Fruit fly (Drosophila melanogaster): Measurements from ENCODE around the gene CG3552.

DNA sequence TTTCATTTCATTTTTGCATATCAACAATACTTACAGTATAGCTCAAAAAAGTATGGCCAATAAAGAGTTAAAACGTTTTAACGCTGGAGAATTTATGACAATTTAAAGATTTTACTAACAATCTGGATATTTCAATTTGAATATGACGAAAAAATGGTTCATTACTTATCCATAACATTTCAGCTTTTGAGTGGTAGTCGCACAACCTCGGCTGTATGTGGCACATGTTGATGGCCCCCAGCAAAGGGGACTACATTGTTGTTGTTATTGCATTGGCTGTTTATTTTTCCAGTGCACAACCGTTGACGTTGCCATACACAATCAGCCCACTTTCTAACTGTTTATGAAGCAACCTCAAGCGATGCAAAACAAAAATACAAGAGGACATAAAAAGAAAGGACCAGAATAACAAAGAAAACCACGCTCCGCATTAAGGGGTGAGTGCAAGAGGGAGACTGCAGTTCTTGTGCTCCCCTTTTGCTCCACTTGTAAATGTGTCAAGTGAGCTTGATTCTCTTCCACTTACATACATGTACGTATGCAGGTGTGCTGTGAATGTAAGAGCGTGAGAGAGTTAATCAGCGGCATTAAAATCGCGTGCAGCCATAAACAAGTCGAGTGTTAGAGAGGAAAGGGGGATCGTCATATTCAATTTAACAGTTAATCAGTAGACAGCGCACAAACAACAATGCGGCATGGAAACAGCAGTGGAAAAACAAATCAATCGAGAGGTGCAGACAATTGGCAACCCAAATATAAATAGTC, 35.9 kb upstream of the CG3552 start:
- TF ChIP-seq Six4 (GFP tag; optimal IDR thresholded peaks at IDR 0.05) (no peak), CG12744 (GFP tag; optimal IDR thresholded peaks at IDR 0.05) (peak; percentile 4), CG17186 (GFP tag; optimal IDR thresholded peaks at IDR 0.05) (no peak), Xrp1 (GFP tag; IDR thresholded peaks at IDR 0.05) (peak; percentile 63; the same call in 1 of the 2 replicates), vfl (GFP tag; optimal IDR thresholded peaks at IDR 0.05) (no peak), Poxn (GFP tag; IDR thresholded peaks at IDR 0.05) (no peak), CG3847 (GFP tag; IDR thresholded peaks at IDR 0.05) (peak; percentile 12; the same call in 1 of the 2 replicates), sr (GFP tag; IDR thresholded peaks at IDR 0.05) (no peak), HLH3B (GFP tag; IDR thresholded peaks at IDR 0.05) (peak; percentile 65; the same call in 1 of the 2 replicates), Gsc (GFP tag; IDR thresholded peaks at IDR 0.05) (0 out of 2 replicates have a peak, but pooled peaks have one; percentile 32), psq (GFP tag; optimal IDR thresholded peaks at IDR 0.05) (no peak), row (GFP tag; IDR thresholded peaks at IDR 0.05) (peak; percentile 75), CG14860 (GFP tag; IDR thresholded peaks at IDR 0.05; ENCODE audit: partially characterized antibody) (no peak)

All from whole organism, embryonic.